Worm (Caenorhabditis elegans) whole organism, mixed stage, embryonic: ENCODE data around the gene ptp-5.1.

Source experiments
- bed-3 ChIP-seq: fragments of 200-800 bp; sonication (Bioruptor generic); optimal IDR thresholded peaks from 3 replicates; lab custom pipeline; 2018; ENCODE audit warnings: mild to moderate bottlenecking, missing genetic modification characterization, moderate library complexity, missing compliant biosample characterization
- cnd-1 ChIP-seq: fragments of 200-800 bp; sonication (Bioruptor generic); optimal IDR thresholded peaks from 2 replicates; lab custom pipeline; 2018; ENCODE audit warnings: mild to moderate bottlenecking, missing genetic modification characterization, missing compliant biosample characterization
- elt-1 ChIP-seq: sonication (generic microtip); optimal IDR thresholded peaks from 2 replicates; lab custom pipeline; 2017; ENCODE audit warnings: missing genetic modification characterization, mild to moderate bottlenecking, missing compliant biosample characterization, antibody characterized with exemption, moderate library complexity, borderline replicate concordance; ENCODE audit not compliant: insufficient read depth
- lin-13 ChIP-seq: fragments of 150-350 bp; optimal IDR thresholded peaks from 2 replicates; lab custom pipeline; 2014; ENCODE audit warnings: missing biosample characterization, missing genetic modification characterization
- mls-2 ChIP-seq: sonication (generic microtip); optimal IDR thresholded peaks from 2 replicates; lab custom pipeline; 2016; ENCODE audit warnings: mild to moderate bottlenecking, missing genetic modification characterization, moderate library complexity, missing compliant biosample characterization
- nhr-2 ChIP-seq: fragments of 150-350 bp; optimal IDR thresholded peaks from 2 replicates; lab custom pipeline; 2014; ENCODE audit warnings: missing biosample characterization, missing genetic modification characterization
- nhr-237 ChIP-seq: fragments of 150-350 bp; optimal IDR thresholded peaks from 2 replicates; lab custom pipeline; 2014; ENCODE audit warnings: missing biosample characterization, missing genetic modification characterization
- nhr-76 ChIP-seq: sonication (generic microtip); optimal IDR thresholded peaks from 2 replicates; lab custom pipeline; 2017; ENCODE audit warnings: missing biosample characterization, missing genetic modification characterization
- snpc-4 ChIP-seq: fragments of 150-350 bp; optimal IDR thresholded peaks from 2 replicates; lab custom pipeline; 2014; ENCODE audit warnings: missing biosample characterization, missing genetic modification characterization
- unc-62 ChIP-seq: fragments of 150-350 bp; optimal IDR thresholded peaks from 2 replicates; lab custom pipeline; 2014; ENCODE audit warnings: missing biosample characterization, missing genetic modification reagents, missing genetic modification characterization

- no peak for TF ChIP-seq bed-3 (GFP tag; lab: Kevin White, UChicago)
- no peak for TF ChIP-seq nhr-237 (tag; lab: Kevin White, UChicago)
- TF ChIP-seq lin-13 (tag; lab: Kevin White, UChicago), result no peak
- TF ChIP-seq unc-62 (GFP tag; lab: Kevin White, UChicago), result no peak
- TF ChIP-seq snpc-4, result no peak
- TF ChIP-seq nhr-76 (tag; lab: Kevin White, UChicago), result no peak
- TF ChIP-seq nhr-2, result no peak
- no peak for TF ChIP-seq cnd-1 (tag; lab: Kevin White, UChicago)
- no peak for TF ChIP-seq mls-2 (tag; lab: Kevin White, UChicago)
- TF ChIP-seq elt-1 (tag; lab: Kevin White, UChicago), result no peak
Measured at ce11 chrIV:5216349-5216748, 50.2 kb downstream of the ptp-5.1 start.
